Fruit fly (Drosophila melanogaster) S2 (cell line): Measurements from ENCODE around the gene Csas.

Experiments
- CG8478 ChIP-seq: fragments of >200 bp; optimal IDR thresholded peaks from 2 replicates; lab custom pipeline; 2018
- CTCF ChIP-seq, 2 experiments: fragments of >200 bp; optimal IDR thresholded peaks; 2 replicates each; lab custom pipeline; 2018

DNA sequence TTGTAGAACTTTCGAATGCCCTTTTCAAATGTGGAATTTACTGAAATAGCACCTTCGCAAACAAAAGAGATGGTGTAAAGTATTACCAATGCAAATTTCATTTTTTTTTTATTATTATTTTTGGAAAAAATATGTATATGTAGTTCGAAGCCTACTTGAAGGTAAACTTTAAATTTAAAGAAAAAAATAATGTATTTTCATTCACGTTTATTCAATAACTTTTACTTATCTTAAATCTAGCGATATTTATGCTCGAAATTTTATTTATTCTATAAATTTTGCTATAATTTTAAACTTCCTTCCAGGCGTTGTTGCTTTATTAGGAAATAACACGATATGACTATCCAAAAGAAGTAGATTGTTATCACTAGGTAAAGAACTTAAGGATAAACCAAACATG is 36.1 kb downstream of the Csas start, which contains the start of gene CG33710:
- no peak for TF ChIP-seq CTCF (optimal IDR thresholded peaks at IDR 0.05; lab: Kevin White, UChicago)
- no peak for TF ChIP-seq CG8478 (lab: Kevin White, UChicago)
